Fruit fly (Drosophila melanogaster) whole organism, pupa: ENCODE data around the gene meigo.

Source experiments
- CG10348 ChIP-seq: fragments of 200-800 bp; sonication (Bioruptor generic); IDR thresholded peaks from 2 replicates; pipeline ENCODE4 v1.3.6; 2022; ENCODE audit warnings: missing biosample characterization, missing genetic modification characterization
- CG12605 ChIP-seq: fragments of 200-800 bp; sonication (Bioruptor generic); IDR thresholded peaks from 2 replicates; pipeline ENCODE4 v1.3.6; 2022; ENCODE audit warnings: missing biosample characterization, missing genetic modification characterization
- CG13204 ChIP-seq: fragments of 200-800 bp; sonication (Bioruptor generic); optimal IDR thresholded peaks from 2 replicates; lab custom pipeline; 2018; ENCODE audit warnings: missing biosample characterization, mild to moderate bottlenecking, missing genetic modification characterization, moderate library complexity
- CG14655 ChIP-seq: fragments of 200-800 bp; sonication (Bioruptor generic); optimal IDR thresholded peaks from 3 replicates; lab custom pipeline; 2017; ENCODE audit warnings: mild to moderate bottlenecking, missing biosample characterization, missing genetic modification reagents, missing genetic modification characterization
- CG15710 ChIP-seq: fragments of 200-800 bp; sonication (Bioruptor generic); optimal IDR thresholded peaks from 2 replicates; lab custom pipeline; 2018; ENCODE audit warnings: missing biosample characterization, mild to moderate bottlenecking, missing genetic modification characterization, moderate library complexity
- CG17806 ChIP-seq: fragments of 200-800 bp; sonication (Bioruptor generic); optimal IDR thresholded peaks from 2 replicates; lab custom pipeline; 2018; ENCODE audit warnings: missing biosample characterization, mild to moderate bottlenecking, missing genetic modification characterization, moderate library complexity
- CG32121 ChIP-seq: fragments of 200-800 bp; sonication (Bioruptor generic); IDR thresholded peaks from 2 replicates; pipeline ENCODE4 v1.3.6; 2022; ENCODE audit warnings: missing biosample characterization, missing genetic modification characterization
- CG34367 ChIP-seq: fragments of 200-800 bp; sonication (Bioruptor generic); optimal IDR thresholded peaks from 2 replicates; lab custom pipeline; 2018; ENCODE audit warnings: missing biosample characterization, mild to moderate bottlenecking, missing genetic modification characterization
- CG4496 ChIP-seq: fragments of 200-800 bp; sonication (Bioruptor generic); IDR thresholded peaks from 3 replicates; pipeline ENCODE4 v1.3.6; 2022; ENCODE audit warnings: missing biosample characterization, missing genetic modification characterization
- CG8159 ChIP-seq: fragments of 200-800 bp; sonication (Bioruptor generic); optimal IDR thresholded peaks from 3 replicates; lab custom pipeline; 2018; ENCODE audit warnings: missing biosample characterization, mild to moderate bottlenecking, missing genetic modification characterization, moderate library complexity
- CG8301 ChIP-seq: fragments of 200-800 bp; sonication (Bioruptor generic); optimal IDR thresholded peaks from 2 replicates; lab custom pipeline; 2018; ENCODE audit warnings: missing biosample characterization, mild to moderate bottlenecking, missing genetic modification characterization
- CG9948 ChIP-seq: fragments of 200-800 bp; sonication (Bioruptor generic); optimal IDR thresholded peaks from 2 replicates; lab custom pipeline; 2018; ENCODE audit warnings: missing biosample characterization, mild to moderate bottlenecking, missing genetic modification characterization, moderate library complexity
- D1 ChIP-seq: fragments of 200-800 bp; sonication (Bioruptor generic); optimal IDR thresholded peaks from 2 replicates; lab custom pipeline; 2018; ENCODE audit warnings: missing biosample characterization, mild to moderate bottlenecking, missing genetic modification characterization, moderate library complexity
- EcR ChIP-seq: fragments of 200-800 bp; sonication (Bioruptor generic); optimal IDR thresholded peaks from 3 replicates; lab custom pipeline; 2019; ENCODE audit warnings: missing biosample characterization, missing genetic modification characterization, mild to moderate bottlenecking, moderate library complexity, missing genetic modification reagents
- Ets98B ChIP-seq: fragments of 200-800 bp; sonication (Bioruptor generic); IDR thresholded peaks from 2 replicates; pipeline ENCODE4 v1.3.6; 2022; ENCODE audit warnings: missing biosample characterization, missing genetic modification characterization
- Pif1A ChIP-seq: fragments of 200-800 bp; sonication (Bioruptor generic); optimal IDR thresholded peaks from 3 replicates; lab custom pipeline; 2016; ENCODE audit warnings: missing biosample characterization, missing genetic modification characterization
- Pif1B ChIP-seq: fragments of 200-800 bp; sonication (Bioruptor generic); optimal IDR thresholded peaks from 3 replicates; lab custom pipeline; 2016; ENCODE audit warnings: missing biosample characterization, missing genetic modification characterization
- Snoo ChIP-seq: fragments of 200-800 bp; sonication (Bioruptor generic); optimal IDR thresholded peaks from 3 replicates; lab custom pipeline; 2017; ENCODE audit warnings: missing biosample characterization, mild to moderate bottlenecking, missing genetic modification characterization, inconsistent platforms
- fd96Ca ChIP-seq: fragments of 200-800 bp; sonication (Bioruptor generic); IDR thresholded peaks from 3 replicates; pipeline ENCODE4 v1.3.6; 2022; ENCODE audit warnings: missing biosample characterization, missing genetic modification characterization
- gl ChIP-seq: fragments of 200-800 bp; sonication (Bioruptor generic); optimal IDR thresholded peaks from 2 replicates; lab custom pipeline; 2018; ENCODE audit warnings: missing biosample characterization, mild to moderate bottlenecking, missing genetic modification characterization
- rn ChIP-seq: fragments of 200-800 bp; sonication (Bioruptor generic); IDR thresholded peaks from 2 replicates; pipeline ENCODE4 v1.3.6; 2022; ENCODE audit warnings: missing biosample characterization, missing genetic modification characterization

meigo gene

DNA sequence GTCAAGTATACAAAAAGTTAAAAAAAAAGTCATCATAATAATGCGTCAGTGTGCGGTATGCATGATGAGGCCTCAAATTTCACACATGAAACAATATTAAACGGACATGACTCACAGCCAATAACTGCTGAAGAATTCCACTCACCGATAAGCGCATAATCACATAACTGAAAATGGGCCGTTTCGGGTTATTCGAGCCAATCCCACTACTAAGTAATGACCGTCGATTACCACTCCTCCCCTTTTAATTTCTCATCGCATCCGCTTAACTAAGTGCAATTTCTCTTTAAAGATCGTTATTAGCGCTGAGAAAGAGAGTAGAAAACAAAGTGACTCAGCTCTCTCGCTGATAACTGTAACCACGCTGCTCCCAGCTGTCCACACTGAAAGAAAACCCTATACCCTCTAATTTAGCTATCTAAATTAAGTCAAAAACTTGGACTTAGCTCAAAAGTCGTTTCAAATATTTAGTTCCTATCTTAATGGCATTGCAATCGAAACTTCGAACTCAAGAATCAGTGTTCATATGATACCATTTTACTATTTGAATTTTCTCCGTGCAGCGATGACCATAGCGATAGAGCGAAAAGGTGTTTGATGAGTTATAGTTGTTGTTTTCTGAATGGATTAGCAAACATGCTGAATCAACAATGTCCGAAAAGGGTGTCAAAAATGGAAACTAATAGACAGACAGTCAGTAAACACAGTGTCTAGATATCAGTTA is 25.2 kb upstream of the meigo start:
- TF ChIP-seq CG15710 (tag; lab: Kevin White, UChicago) (peak; percentile 49), CG8301 (tag; lab: Kevin White, UChicago) (peak; percentile 85), Snoo (tag; lab: Kevin White, UChicago) (peak; percentile 56), EcR (GFP tag; lab: Kevin White, UChicago) (no peak), CG8159 (peak; percentile 61), CG9948 (tag; lab: Kevin White, UChicago) (peak; percentile 62), CG13204 (GFP tag; lab: Kevin White, UChicago) (no peak), Pif1B (GFP tag; lab: Kevin White, UChicago) (peak; percentile 78), CG12605 (GFP tag; lab: Robert Waterston, UW) (peak; percentile 90), CG4496 (peak; percentile 92), Ets98B (peak; percentile 91), rn (GFP tag; lab: Robert Waterston, UW) (peak; percentile 38; the same call in 1 of the 2 replicates), CG14655 (GFP tag; lab: Kevin White, UChicago) (no peak), gl (tag; lab: Kevin White, UChicago) (peak; percentile 8), CG17806 (tag; lab: Kevin White, UChicago) (peak; percentile 77), CG10348 (GFP tag; lab: Robert Waterston, UW) (0 out of 2 replicates have a peak, but pooled peaks have one; percentile 10), D1 (no peak), fd96Ca (peak; percentile 88), Pif1A (GFP tag; lab: Kevin White, UChicago) (no peak), CG34367 (tag; lab: Kevin White, UChicago) (no peak), CG32121 (GFP tag; lab: Robert Waterston, UW) (peak; percentile 86)

dm6 chr3R:21116057-21116456 is 22.0 kb upstream of the meigo start, which contains the start of gene ppan:
Gene ppan (plus strand): TSS chr3R:21116254.
- TF ChIP-seq D1, result no peak
- no peak for TF ChIP-seq CG34367 (tag; lab: Kevin White, UChicago)
- no peak for TF ChIP-seq CG12605 (GFP tag; lab: Robert Waterston, UW)
- no peak for TF ChIP-seq CG8301 (tag; lab: Kevin White, UChicago)
- TF ChIP-seq CG9948 (tag; lab: Kevin White, UChicago), result no peak
- TF ChIP-seq rn (GFP tag; lab: Robert Waterston, UW), result no peak
- no peak for TF ChIP-seq CG10348 (GFP tag; lab: Robert Waterston, UW)
- TF ChIP-seq CG32121 (GFP tag; lab: Robert Waterston, UW), result no peak
- TF ChIP-seq Snoo (tag; lab: Kevin White, UChicago), result no peak

DNA sequence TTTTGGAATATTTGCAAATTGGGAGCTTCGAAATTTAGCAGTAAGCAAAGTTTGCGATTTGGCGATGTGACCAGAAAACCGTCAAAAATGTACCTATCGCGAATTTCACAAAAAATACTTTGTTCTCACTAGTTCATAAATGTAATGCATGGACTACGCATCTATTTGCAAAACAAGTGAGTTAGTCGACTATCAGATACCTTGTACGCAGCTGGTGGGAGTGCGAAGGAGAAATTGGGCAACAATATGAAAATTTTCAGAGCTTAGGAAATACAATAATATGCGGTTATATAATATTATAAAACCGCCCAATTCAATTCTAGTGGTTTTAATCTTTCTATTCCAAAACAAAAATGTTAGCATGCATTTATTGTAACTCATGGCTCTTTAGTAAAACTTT is 19.3 kb upstream of the meigo start, which contains the start of gene Bdbt:
Gene Bdbt, minus strand, starts transcription at position 73 of the 400 bp plus-strand sequence.
- TF ChIP-seq CG9948 (tag; lab: Kevin White, UChicago) (peak; percentile 20), CG4496 (0 out of 3 replicates have a peak, but pooled peaks have one; percentile 47), CG32121 (GFP tag; lab: Robert Waterston, UW) (no peak), CG15710 (tag; lab: Kevin White, UChicago) (peak; percentile 9), Ets98B (peak; percentile 44), CG17806 (tag; lab: Kevin White, UChicago) (peak; percentile 45), CG8301 (tag; lab: Kevin White, UChicago) (peak; percentile 43), CG8159 (no peak), Snoo (tag; lab: Kevin White, UChicago) (peak; percentile 5)

DNA sequence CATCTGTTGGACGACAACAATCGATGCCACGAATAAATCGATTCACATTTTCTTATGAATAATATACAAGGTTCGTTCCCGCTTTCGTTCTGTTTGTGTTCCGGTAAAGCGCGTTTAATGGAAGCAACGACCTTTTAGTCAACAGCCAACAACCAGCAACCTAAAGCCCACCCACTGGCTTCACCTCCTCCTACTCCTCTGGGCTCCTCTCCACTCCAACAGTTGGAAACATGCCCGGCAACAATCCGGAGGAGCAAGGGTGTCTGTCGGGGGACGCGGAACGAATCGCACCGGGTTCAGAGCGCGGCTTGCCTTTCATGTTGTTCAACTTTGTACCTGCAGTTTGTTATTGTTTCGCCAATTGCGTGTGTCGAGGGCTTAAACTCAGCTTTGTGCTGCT is 13.8 kb upstream of the meigo start:
- TF ChIP-seq CG4496 (no peak), EcR (GFP tag; lab: Kevin White, UChicago) (peak; percentile 96)

DNA sequence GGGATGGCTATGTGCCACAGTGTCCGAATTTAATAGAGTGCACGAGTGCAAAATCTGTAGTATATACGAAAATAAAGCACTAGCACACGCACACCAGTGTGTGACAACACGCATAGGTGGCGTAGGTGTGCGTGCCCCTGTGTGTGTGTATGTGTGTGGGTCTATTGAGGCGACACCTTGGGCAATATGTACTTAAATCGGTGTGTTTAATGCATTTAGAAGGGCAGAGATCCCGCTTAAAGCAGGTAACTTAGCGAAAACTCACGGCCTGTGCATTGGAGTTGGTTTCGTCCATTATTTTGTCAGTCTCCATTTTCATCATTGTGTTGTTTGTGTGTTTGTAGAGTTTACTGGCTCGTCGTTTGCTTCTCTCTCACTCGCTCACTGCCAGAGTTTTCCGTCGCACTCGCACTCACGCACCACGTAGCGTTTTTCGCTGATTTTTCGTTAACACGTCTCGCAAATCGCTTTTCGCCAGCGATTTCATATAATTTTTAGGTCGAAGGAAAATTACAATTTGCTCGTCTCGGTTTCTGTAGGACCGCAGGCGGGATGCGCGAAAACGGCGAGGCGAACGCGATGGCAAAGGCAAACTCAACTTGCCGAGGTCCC is 11.3 kb upstream of the meigo start:
- TF ChIP-seq fd96Ca (no peak), EcR (GFP tag; lab: Kevin White, UChicago) (peak; percentile 66)

- TF ChIP-seq D1 (no peak), CG9948 (tag; lab: Kevin White, UChicago) (no peak), CG12605 (GFP tag; lab: Robert Waterston, UW) (no peak), CG10348 (GFP tag; lab: Robert Waterston, UW) (no peak), CG4496 (peak; percentile 77; the same call in 2 of the 3 replicates), fd96Ca (peak; percentile 12; the same call in 1 of the 3 replicates), Pif1A (GFP tag; lab: Kevin White, UChicago) (no peak), CG32121 (GFP tag; lab: Robert Waterston, UW) (peak; percentile 27; the same call in 1 of the 2 replicates), EcR (GFP tag; lab: Kevin White, UChicago) (no peak), Pif1B (GFP tag; lab: Kevin White, UChicago) (no peak), Ets98B (peak; percentile 34; the same call in 1 of the 2 replicates), CG13204 (GFP tag; lab: Kevin White, UChicago) (no peak), rn (GFP tag; lab: Robert Waterston, UW) (no peak), CG8159 (no peak), CG14655 (GFP tag; lab: Kevin White, UChicago) (no peak), CG34367 (tag; lab: Kevin White, UChicago) (no peak), CG8301 (tag; lab: Kevin White, UChicago) (no peak), gl (tag; lab: Kevin White, UChicago) (no peak), Snoo (tag; lab: Kevin White, UChicago) (peak; percentile 53), CG15710 (tag; lab: Kevin White, UChicago) (peak; percentile 13), CG17806 (tag; lab: Kevin White, UChicago) (no peak)
Measured at dm6 chr3R:21127352-21127985, 10.6 kb upstream of the meigo start, which contains the start of the genes slmb and CG5793. Gene slmb (minus strand): TSS chr3R:21127485. Gene CG5793 (plus strand): TSS chr3R:21127573.
